Worm (Caenorhabditis elegans) whole organism, L2 larva: ENCODE results near the gene C04G2.10.
A peak's percentile ranks its signal among the peaks of the same experiment; 100 is the strongest.

Experiments
- C34F6.9 ChIP-seq: fragments of 150-350 bp; optimal IDR thresholded peaks from 2 replicates; lab custom pipeline; 2014; ENCODE audit warnings: missing biosample characterization, missing genetic modification characterization
- F13H6.1 ChIP-seq: sonication (generic microtip); optimal IDR thresholded peaks from 2 replicates; lab custom pipeline; 2016; ENCODE audit warnings: missing genetic modification characterization, missing compliant biosample characterization
- R02D3.7 ChIP-seq: fragments of 150-350 bp; optimal IDR thresholded peaks from 2 replicates; lab custom pipeline; 2014; ENCODE audit warnings: missing biosample characterization, missing genetic modification characterization
- Y55F3AM.14 ChIP-seq: fragments of 200-800 bp; sonication (Bioruptor generic); optimal IDR thresholded peaks from 2 replicates; lab custom pipeline; 2018; ENCODE audit warnings: mild to moderate bottlenecking, missing genetic modification characterization, missing compliant biosample characterization
- alr-1 ChIP-seq: fragments of 150-350 bp; optimal IDR thresholded peaks from 2 replicates; lab custom pipeline; 2014; ENCODE audit warnings: missing biosample characterization, missing genetic modification characterization
- aly-2 ChIP-seq: fragments of 150-350 bp; optimal IDR thresholded peaks from 2 replicates; lab custom pipeline; 2014; ENCODE audit warnings: missing biosample characterization, missing genetic modification characterization
- ama-1 ChIP-seq: fragments of 150-350 bp; optimal IDR thresholded peaks from 2 replicates; lab custom pipeline; 2018; ENCODE audit warnings: inconsistent platforms
- blmp-1 ChIP-seq: sonication (generic microtip); optimal IDR thresholded peaks from 2 replicates; lab custom pipeline; 2017; ENCODE audit warnings: missing genetic modification characterization, mild to moderate bottlenecking, missing compliant biosample characterization, antibody characterized with exemption, moderate library complexity; ENCODE audit not compliant: insufficient read depth
- ceh-16 ChIP-seq: fragments of 150-350 bp; optimal IDR thresholded peaks from 2 replicates; lab custom pipeline; 2014; ENCODE audit warnings: missing biosample characterization, missing genetic modification characterization
- ceh-82 ChIP-seq: fragments of 150-350 bp; optimal IDR thresholded peaks from 2 replicates; lab custom pipeline; 2014; ENCODE audit warnings: missing biosample characterization, missing genetic modification characterization
- dmd-4 ChIP-seq: sonication (generic microtip); optimal IDR thresholded peaks from 2 replicates; lab custom pipeline; 2017; ENCODE audit warnings: missing biosample characterization, missing genetic modification characterization
- elt-1 ChIP-seq: fragments of 150-350 bp; optimal IDR thresholded peaks from 2 replicates; lab custom pipeline; 2014; ENCODE audit warnings: missing biosample characterization, missing genetic modification characterization
- elt-3 ChIP-seq: sonication (generic microtip); optimal IDR thresholded peaks from 2 replicates; lab custom pipeline; 2017; ENCODE audit warnings: missing biosample characterization, missing genetic modification characterization
- fos-1 ChIP-seq: fragments of 150-350 bp; optimal IDR thresholded peaks from 2 replicates; lab custom pipeline; 2014; ENCODE audit warnings: missing biosample characterization, missing genetic modification characterization
- gmeb-1 ChIP-seq: fragments of 150-350 bp; optimal IDR thresholded peaks from 2 replicates; lab custom pipeline; 2014; ENCODE audit warnings: missing biosample characterization, missing genetic modification characterization
- lin-13 ChIP-seq: fragments of 150-350 bp; optimal IDR thresholded peaks from 2 replicates; lab custom pipeline; 2014; ENCODE audit warnings: missing biosample characterization, missing genetic modification reagents, missing genetic modification characterization
- lin-39 ChIP-seq: fragments of 150-350 bp; optimal IDR thresholded peaks from 2 replicates; lab custom pipeline; 2014; ENCODE audit warnings: missing biosample characterization, missing genetic modification reagents, missing genetic modification characterization
- lsy-2 ChIP-seq, 2 experiments: fragments of 150-350 bp in 1 of 2; sonication (generic microtip) in 1 of 2; optimal IDR thresholded peaks; 2 replicates each; lab custom pipeline; 2014 to 2017; ENCODE audit warnings: missing biosample characterization in 2 of 2, missing genetic modification characterization in 2 of 2
- mab-5 ChIP-seq: fragments of 150-350 bp; optimal IDR thresholded peaks from 2 replicates; lab custom pipeline; 2014; ENCODE audit warnings: missing biosample characterization, missing genetic modification characterization
- mdl-1 ChIP-seq, 2 experiments: fragments of 150-350 bp in 1 of 2; sonication (generic microtip) in 1 of 2; optimal IDR thresholded peaks; 2 replicates each; lab custom pipeline; 2017; ENCODE audit warnings: missing biosample characterization in 2 of 2, missing genetic modification characterization in 2 of 2
- nhr-10 ChIP-seq: sonication (generic microtip); optimal IDR thresholded peaks from 2 replicates; lab custom pipeline; 2017; ENCODE audit warnings: missing biosample characterization, missing genetic modification characterization
- nhr-11 ChIP-seq: fragments of 150-350 bp; optimal IDR thresholded peaks from 2 replicates; lab custom pipeline; 2014; ENCODE audit warnings: missing biosample characterization, missing genetic modification characterization
- nhr-12 ChIP-seq: fragments of 150-350 bp; optimal IDR thresholded peaks from 2 replicates; lab custom pipeline; 2014; ENCODE audit warnings: missing biosample characterization, missing genetic modification characterization
- nhr-129 ChIP-seq: fragments of 150-350 bp; optimal IDR thresholded peaks from 2 replicates; lab custom pipeline; 2014; ENCODE audit warnings: missing biosample characterization, missing genetic modification characterization
- nhr-21 ChIP-seq: fragments of 150-350 bp; optimal IDR thresholded peaks from 2 replicates; lab custom pipeline; 2014; ENCODE audit warnings: missing biosample characterization, missing genetic modification characterization
- nhr-25 ChIP-seq: fragments of 150-350 bp; sonication (generic microtip); optimal IDR thresholded peaks from 3 replicates; lab custom pipeline; 2014; ENCODE audit warnings: missing biosample characterization, missing genetic modification characterization
- nhr-6 ChIP-seq: fragments of 150-350 bp; optimal IDR thresholded peaks from 2 replicates; lab custom pipeline; 2014; ENCODE audit warnings: missing biosample characterization, missing genetic modification characterization
- nhr-77 ChIP-seq: fragments of 150-350 bp; optimal IDR thresholded peaks from 2 replicates; lab custom pipeline; 2014; ENCODE audit warnings: missing biosample characterization, missing genetic modification characterization
- peb-1 ChIP-seq: fragments of 150-350 bp; optimal IDR thresholded peaks from 2 replicates; lab custom pipeline; 2014; ENCODE audit warnings: missing biosample characterization, missing genetic modification characterization
- skn-1 ChIP-seq: sonication (generic microtip); optimal IDR thresholded peaks from 2 replicates; lab custom pipeline; 2017; ENCODE audit warnings: missing biosample characterization, missing genetic modification characterization
- sma-3 ChIP-seq: sonication (generic microtip); optimal IDR thresholded peaks from 2 replicates; lab custom pipeline; 2016; ENCODE audit warnings: missing genetic modification reagents, missing genetic modification characterization, missing compliant biosample characterization
- snpc-4 ChIP-seq: fragments of 150-350 bp; optimal IDR thresholded peaks from 2 replicates; lab custom pipeline; 2014; ENCODE audit warnings: missing biosample characterization, missing genetic modification characterization
- unc-39 ChIP-seq: fragments of 150-350 bp; optimal IDR thresholded peaks from 2 replicates; lab custom pipeline; 2014; ENCODE audit warnings: missing biosample characterization, missing genetic modification characterization
- unc-55 ChIP-seq: fragments of 150-350 bp; sonication (generic microtip); optimal IDR thresholded peaks from 3 replicates; lab custom pipeline; 2014; ENCODE audit warnings: missing biosample characterization, missing genetic modification reagents, missing genetic modification characterization
- unc-62 ChIP-seq: fragments of 150-350 bp; optimal IDR thresholded peaks from 2 replicates; lab custom pipeline; 2014; ENCODE audit warnings: missing biosample characterization, missing genetic modification reagents, missing genetic modification characterization
- zag-1 ChIP-seq: fragments of 150-350 bp; optimal IDR thresholded peaks from 2 replicates; lab custom pipeline; 2014; ENCODE audit warnings: missing biosample characterization, missing genetic modification characterization
- ztf-1 ChIP-seq: fragments of 200-800 bp; sonication (Bioruptor generic); conservative IDR thresholded peaks from 2 replicates; pipeline ENCODE4 v1.3.6; 2022; ENCODE audit warnings: missing genetic modification characterization, missing compliant biosample characterization
- ztf-11 ChIP-seq: sonication (generic microtip); optimal IDR thresholded peaks from 2 replicates; lab custom pipeline; 2017; ENCODE audit warnings: missing biosample characterization, missing genetic modification characterization
- ztf-4 ChIP-seq: fragments of 150-350 bp; optimal IDR thresholded peaks from 2 replicates; lab custom pipeline; 2014; ENCODE audit warnings: missing biosample characterization, missing genetic modification characterization

Gene C04G2.10

ce11 chrIV:10116765-10117164 is 1.5 kb downstream of the C04G2.10 start:
- no peak for TF ChIP-seq nhr-77 (tag; lab: Kevin White, UChicago)
- TF ChIP-seq lin-39, result no peak
- no peak for TF ChIP-seq ceh-16 (tag; lab: Kevin White, UChicago)
- TF ChIP-seq mdl-1 (tag; optimal IDR thresholded peaks at IDR 0.05; lab: Kevin White, UChicago), result no peak
- TF ChIP-seq C34F6.9 (tag; lab: Kevin White, UChicago), result no peak
- TF ChIP-seq ama-1 (lab: Kevin White, UChicago), result no peak
- TF ChIP-seq lsy-2 (tag; optimal IDR thresholded peaks at IDR 0.05; lab: Kevin White, UChicago), result no peak
- no peak for TF ChIP-seq ceh-82 (tag; lab: Kevin White, UChicago)
- TF ChIP-seq ztf-1 (GFP tag; lab: Robert Waterston, UW), result no peak
- no peak for TF ChIP-seq Y55F3AM.14 (GFP tag; lab: Kevin White, UChicago)
- TF ChIP-seq F13H6.1 (tag; lab: Kevin White, UChicago), result no peak
- TF ChIP-seq, all 48 proteins: peak for 0

- TF ChIP-seq elt-3 (tag; lab: Kevin White, UChicago), result no peak
- no peak for TF ChIP-seq nhr-77 (tag; lab: Kevin White, UChicago)
- TF ChIP-seq sma-3 (GFP tag; lab: Kevin White, UChicago), result no peak
- no peak for TF ChIP-seq F13H6.1 (tag; lab: Kevin White, UChicago)
- TF ChIP-seq aly-2 (tag; lab: Kevin White, UChicago), result no peak
- no peak for TF ChIP-seq ztf-11 (tag; lab: Kevin White, UChicago)
Observed at ce11 chrIV:10122205-10122604, 7.0 kb downstream of the C04G2.10 start, which contains the start of gene irld-21. Gene irld-21 (minus strand): TSS chrIV:10122305.

ce11 chrIV:10126544-10126943 is 11.3 kb downstream of the C04G2.10 start, which contains the start of gene ctf-18:
Gene ctf-18 (minus strand): TSS chrIV:10126644.
- TF ChIP-seq nhr-6 (tag; lab: Kevin White, UChicago), result no peak
- TF ChIP-seq mdl-1 (tag; optimal IDR thresholded peaks at IDR 0.05; lab: Kevin White, UChicago), result no peak
- TF ChIP-seq skn-1, result no peak
- no peak for TF ChIP-seq snpc-4 (tag; lab: Kevin White, UChicago)
- no peak for TF ChIP-seq sma-3 (GFP tag; lab: Kevin White, UChicago)
- no peak for TF ChIP-seq alr-1 (tag; lab: Kevin White, UChicago)
- no peak for TF ChIP-seq gmeb-1 (tag; lab: Kevin White, UChicago)
- no peak for TF ChIP-seq mab-5 (tag; lab: Kevin White, UChicago)
- TF ChIP-seq unc-62 (GFP tag; lab: Kevin White, UChicago), result no peak
- TF ChIP-seq ceh-16 (tag; lab: Kevin White, UChicago), result no peak
- no peak for TF ChIP-seq ama-1 (lab: Kevin White, UChicago)
- no peak for TF ChIP-seq F13H6.1 (tag; lab: Kevin White, UChicago)
- TF ChIP-seq, all 48 proteins: peak for 0

ce11 chrIV:10128446-10128845 is 13.2 kb downstream of the C04G2.10 start:
- TF ChIP-seq R02D3.7 (tag; lab: Kevin White, UChicago), result no peak
- TF ChIP-seq elt-1 (tag; lab: Kevin White, UChicago), result no peak
- no peak for TF ChIP-seq skn-1
- TF ChIP-seq C34F6.9 (tag; lab: Kevin White, UChicago), result no peak
- TF ChIP-seq zag-1, result no peak
- no peak for TF ChIP-seq unc-62 (GFP tag; lab: Kevin White, UChicago)
- no peak for TF ChIP-seq snpc-4 (tag; lab: Kevin White, UChicago)
- TF ChIP-seq ztf-1 (GFP tag; lab: Robert Waterston, UW), result no peak

ce11 chrIV:10128906-10129386 is 13.7 kb downstream of the C04G2.10 start, which contains the start of the genes gtbp-1 and K08F4.3:
Gene gtbp-1 (minus strand): TSS chrIV:10128956.
Gene K08F4.3 (plus strand): TSS chrIV:10129257.
- TF ChIP-seq aly-2 (tag; lab: Kevin White, UChicago) (no peak), nhr-10 (tag; lab: Kevin White, UChicago) (no peak), dmd-4 (tag; lab: Kevin White, UChicago) (no peak), snpc-4 (tag; lab: Kevin White, UChicago) (peak; percentile 10), alr-1 (tag; lab: Kevin White, UChicago) (no peak), ama-1 (lab: Kevin White, UChicago) (no peak), nhr-77 (tag; lab: Kevin White, UChicago) (no peak), mdl-1 (tag; optimal IDR thresholded peaks at IDR 0.05; lab: Kevin White, UChicago) (no peak), lsy-2 (tag; optimal IDR thresholded peaks at IDR 0.05; lab: Kevin White, UChicago) (peak; percentile 16 to 90), skn-1 (no peak), unc-62 (GFP tag; lab: Kevin White, UChicago) (no peak), fos-1 (tag; lab: Kevin White, UChicago) (no peak), ceh-16 (tag; lab: Kevin White, UChicago) (no peak), nhr-25 (tag; lab: Kevin White, UChicago) (no peak), C34F6.9 (tag; lab: Kevin White, UChicago) (peak; percentile 86), nhr-11 (tag; lab: Kevin White, UChicago) (no peak), unc-39 (no peak), ztf-4 (tag; lab: Kevin White, UChicago) (no peak), nhr-12 (tag; lab: Kevin White, UChicago) (no peak), Y55F3AM.14 (GFP tag; lab: Kevin White, UChicago) (no peak), elt-1 (tag; lab: Kevin White, UChicago) (no peak), unc-55 (peak; percentile 94), nhr-21 (tag; lab: Kevin White, UChicago) (peak; percentile 2), ztf-1 (GFP tag; lab: Robert Waterston, UW) (no peak), ztf-11 (tag; lab: Kevin White, UChicago) (no peak), F13H6.1 (tag; lab: Kevin White, UChicago) (peak; percentile 52), lin-39 (no peak), sma-3 (GFP tag; lab: Kevin White, UChicago) (peak; percentile 66), mab-5 (tag; lab: Kevin White, UChicago) (no peak), ceh-82 (tag; lab: Kevin White, UChicago) (no peak), gmeb-1 (tag; lab: Kevin White, UChicago) (peak; percentile 90), nhr-129 (peak; percentile 90), elt-3 (tag; lab: Kevin White, UChicago) (no peak), blmp-1 (tag; lab: Kevin White, UChicago) (no peak), peb-1 (tag; lab: Kevin White, UChicago) (no peak), R02D3.7 (tag; lab: Kevin White, UChicago) (no peak), lin-13 (GFP tag; lab: Kevin White, UChicago) (peak; percentile 63)
